Worm (Caenorhabditis elegans): ENCODE data around the gene asns-1.
A peak's percentile ranks its signal among the peaks of the same experiment; 100 is the strongest.

Gene asns-1

ce11 chrV:8545531-8546224, at the start of gene asns-1, which contains the start of gene slc-17.8:
Gene asns-1 (plus strand): TSS chrV:8546174.
Gene slc-17.8 (minus strand): TSS chrV:8545581.
- TF ChIP-seq zag-1 (tag; optimal IDR thresholded peaks at IDR 0.05) (no peak), egl-5 (tag; optimal IDR thresholded peaks at IDR 0.05) (no peak), elt-3 (tag; optimal IDR thresholded peaks at IDR 0.05) (no peak), unc-39 (tag; optimal IDR thresholded peaks at IDR 0.05) (no peak)

ce11 chrV:8499407-8499806, 46.6 kb upstream of the asns-1 start:
- no peak for TF ChIP-seq elt-3 (tag; optimal IDR thresholded peaks at IDR 0.05)
- no peak for TF ChIP-seq aly-2 (tag; optimal IDR thresholded peaks at IDR 0.05)
- no peak for TF ChIP-seq fkh-2 (tag; optimal IDR thresholded peaks at IDR 0.05)
- no peak for TF ChIP-seq mml-1 (tag; optimal IDR thresholded peaks at IDR 0.05)
- no peak for TF ChIP-seq fos-1 (tag; optimal IDR thresholded peaks at IDR 0.05)
- TF ChIP-seq nfya-1 (tag; optimal IDR thresholded peaks at IDR 0.05; ENCODE audit: insufficient read depth), result no peak
- no peak for TF ChIP-seq ceh-82 (tag; optimal IDR thresholded peaks at IDR 0.05)
- TF ChIP-seq hmg-11 (tag; optimal IDR thresholded peaks at IDR 0.05), result no peak
- TF ChIP-seq snpc-4 (tag; optimal IDR thresholded peaks at IDR 0.05), result no peak
- no peak for TF ChIP-seq egl-5 (tag; optimal IDR thresholded peaks at IDR 0.05)
- no peak for TF ChIP-seq ztf-11 (tag; optimal IDR thresholded peaks at IDR 0.05)
- no peak for TF ChIP-seq skn-1 (tag; optimal IDR thresholded peaks at IDR 0.05)
- no peak for TF ChIP-seq ceh-28 (tag; optimal IDR thresholded peaks at IDR 0.05)
- no peak for TF ChIP-seq zag-1 (tag; optimal IDR thresholded peaks at IDR 0.05)
- no peak for TF ChIP-seq ceh-16 (tag; optimal IDR thresholded peaks at IDR 0.05)
- TF ChIP-seq elt-1 (tag; optimal IDR thresholded peaks at IDR 0.05), result no peak
- TF ChIP-seq ceh-9 (tag; optimal IDR thresholded peaks at IDR 0.05), result no peak

- peak; percentile 91 for TF ChIP-seq ceh-82 (tag; optimal IDR thresholded peaks at IDR 0.05)
- peak; percentile 48 for TF ChIP-seq ceh-28 (tag; optimal IDR thresholded peaks at IDR 0.05)
- peak; percentile 51 for TF ChIP-seq ama-1 (optimal IDR thresholded peaks at IDR 0.05)
- no peak for TF ChIP-seq nhr-11 (tag; optimal IDR thresholded peaks at IDR 0.05)
- no peak for TF ChIP-seq nhr-12 (tag; optimal IDR thresholded peaks at IDR 0.05)
- peak; percentile 89 for TF ChIP-seq aly-2 (tag; optimal IDR thresholded peaks at IDR 0.05)
- TF ChIP-seq ceh-9 (tag; optimal IDR thresholded peaks at IDR 0.05), result peak; percentile 71
- no peak for TF ChIP-seq fkh-2 (tag; optimal IDR thresholded peaks at IDR 0.05)
- TF ChIP-seq fkh-10 (GFP tag; optimal IDR thresholded peaks at IDR 0.05), result no peak
- peak; percentile 26 for TF ChIP-seq lin-39 (tag; optimal IDR thresholded peaks at IDR 0.05)
- no peak for TF ChIP-seq nhr-23 (tag; optimal IDR thresholded peaks at IDR 0.05)
- no peak for TF ChIP-seq nhr-237 (tag; optimal IDR thresholded peaks at IDR 0.05)
- peak; percentile 98 for TF ChIP-seq nhr-43 (tag; optimal IDR thresholded peaks at IDR 0.05; ENCODE audit: poor library complexity, severe bottlenecking)
- peak; percentile 30 for TF ChIP-seq ZK546.5 (tag; optimal IDR thresholded peaks at IDR 0.05)
- peak; percentile 96 for TF ChIP-seq tbx-2 (tag; optimal IDR thresholded peaks at IDR 0.05)
- peak; percentile 100 for TF ChIP-seq snpc-4 (tag; optimal IDR thresholded peaks at IDR 0.05)
- TF ChIP-seq unc-39 (tag; optimal IDR thresholded peaks at IDR 0.05), result peak; percentile 55
- peak; percentile 81 for TF ChIP-seq R02D3.7 (tag; optimal IDR thresholded peaks at IDR 0.05)
- TF ChIP-seq pqm-1 (tag; optimal IDR thresholded peaks at IDR 0.05), result peak; percentile 15
- TF ChIP-seq fos-1 (tag; optimal IDR thresholded peaks at IDR 0.05), result no peak
- TF ChIP-seq daf-12 (tag; optimal IDR thresholded peaks at IDR 0.05), result no peak
- TF ChIP-seq nhr-67 (tag; optimal IDR thresholded peaks at IDR 0.05), result peak; percentile 57
- TF ChIP-seq elt-2 (tag; optimal IDR thresholded peaks at IDR 0.05), result peak; percentile 70
- TF ChIP-seq elt-3 (tag; optimal IDR thresholded peaks at IDR 0.05), result peak in 2 of 3 experiments; percentile 68 to 86
- peak; percentile 83 for TF ChIP-seq sea-2 (GFP tag; optimal IDR thresholded peaks at IDR 0.05)
- TF ChIP-seq lsy-12 (tag; optimal IDR thresholded peaks at IDR 0.05), result peak; percentile 95
- peak; percentile 72 for TF ChIP-seq egl-27 (tag; optimal IDR thresholded peaks at IDR 0.05)
- peak; percentile 20 for TF ChIP-seq ztf-11 (tag; optimal IDR thresholded peaks at IDR 0.05)
- TF ChIP-seq mdl-1 (tag; optimal IDR thresholded peaks at IDR 0.05), result no peak
- TF ChIP-seq nhr-77 (tag; optimal IDR thresholded peaks at IDR 0.05), result peak; percentile 88
- peak; percentile 64 for TF ChIP-seq egl-5 (tag; optimal IDR thresholded peaks at IDR 0.05)
- TF ChIP-seq skn-1 (tag; optimal IDR thresholded peaks at IDR 0.05), result peak; percentile 45
- peak; percentile 53 for TF ChIP-seq ceh-16 (tag; optimal IDR thresholded peaks at IDR 0.05)
- peak; percentile 90 for TF ChIP-seq ztf-4 (tag; optimal IDR thresholded peaks at IDR 0.05)
- TF ChIP-seq nhr-25 (tag; optimal IDR thresholded peaks at IDR 0.05), result peak; percentile 68
- peak in 1 of 2 experiments; percentile 17 for TF ChIP-seq eor-1 (tag; optimal IDR thresholded peaks at IDR 0.05)
- TF ChIP-seq mml-1 (tag; optimal IDR thresholded peaks at IDR 0.05), result peak; percentile 56
- no peak for TF ChIP-seq elt-1 (tag; optimal IDR thresholded peaks at IDR 0.05)
- peak; percentile 99 for TF ChIP-seq hmg-11 (tag; optimal IDR thresholded peaks at IDR 0.05)
- peak; percentile 90 for TF ChIP-seq unc-62 (GFP tag; optimal IDR thresholded peaks at IDR 0.05)
- peak; percentile 43 for TF ChIP-seq jun-1 (tag; optimal IDR thresholded peaks at IDR 0.05)
- TF ChIP-seq nhr-76 (tag; optimal IDR thresholded peaks at IDR 0.05), result peak; percentile 41
- TF ChIP-seq nfya-1 (tag; optimal IDR thresholded peaks at IDR 0.05; ENCODE audit: insufficient read depth), result peak; percentile 76
- no peak for TF ChIP-seq pha-4 (tag; optimal IDR thresholded peaks at IDR 0.05)
- TF ChIP-seq lin-15B (tag; optimal IDR thresholded peaks at IDR 0.05), result peak; percentile 7
Observed at ce11 chrV:8500348-8500747, 45.6 kb upstream of the asns-1 start.

All from whole organism, L3 larva.